Worm (Caenorhabditis elegans): ENCODE measurements around the gene unc-77.

- no peak for TF ChIP-seq scrt-1 (GFP tag; IDR thresholded peaks at IDR 0.05)
- no peak for TF ChIP-seq ama-1 (optimal IDR thresholded peaks at IDR 0.05)
- no peak for TF ChIP-seq tbx-37 (GFP tag; conservative IDR thresholded peaks at IDR 0.05)
- no peak for TF ChIP-seq aly-1 (tag; optimal IDR thresholded peaks at IDR 0.05)
- no peak for TF ChIP-seq flt-1 (GFP tag; IDR thresholded peaks at IDR 0.05)
- TF ChIP-seq pes-1 (GFP tag; IDR thresholded peaks at IDR 0.05): no peak
- no peak for TF ChIP-seq B0310.2 (tag; optimal IDR thresholded peaks at IDR 0.05)
- no peak for TF ChIP-seq hnd-1 (tag; optimal IDR thresholded peaks at IDR 0.05)
- TF ChIP-seq hmbx-1 (tag; optimal IDR thresholded peaks at IDR 0.05): no peak
- no peak for TF ChIP-seq F13C5.2 (tag; optimal IDR thresholded peaks at IDR 0.05)
- no peak for TF ChIP-seq sea-1 (GFP tag; conservative IDR thresholded peaks at IDR 0.05)
Observed at ce11 chrIV:6232769-6233290, 49.2 kb upstream of the unc-77 start, which contains the start of gene F58F9.3.
